Worm (Caenorhabditis elegans) whole organism, L2 larva: Measurements from ENCODE around the gene flp-19.

Source experiments
- ZK546.5 ChIP-seq: sonication (generic microtip); optimal IDR thresholded peaks from 2 replicates; lab custom pipeline; 2017; ENCODE audit warnings: missing biosample characterization, missing genetic modification characterization
- alr-1 ChIP-seq: fragments of 150-350 bp; optimal IDR thresholded peaks from 2 replicates; lab custom pipeline; 2014; ENCODE audit warnings: missing biosample characterization, missing genetic modification characterization
- aly-2 ChIP-seq: fragments of 150-350 bp; optimal IDR thresholded peaks from 2 replicates; lab custom pipeline; 2014; ENCODE audit warnings: missing biosample characterization, missing genetic modification characterization
- ztf-11 ChIP-seq: sonication (generic microtip); optimal IDR thresholded peaks from 2 replicates; lab custom pipeline; 2017; ENCODE audit warnings: missing biosample characterization, missing genetic modification characterization

- TF ChIP-seq alr-1 (tag; lab: Kevin White, UChicago) (no peak), aly-2 (tag; lab: Kevin White, UChicago) (no peak), ZK546.5 (tag; lab: Kevin White, UChicago) (no peak), ztf-11 (tag; lab: Kevin White, UChicago) (no peak)
Measured at ce11 chrX:10593234-10593633, 11.3 kb upstream of the flp-19 start, which contains the start of gene sdn-1.
